Worm (Caenorhabditis elegans) whole organism, L2 larva: ENCODE data around the gene F47D12.3.

Source experiments
- F13H6.1 ChIP-seq: sonication (generic microtip); optimal IDR thresholded peaks from 2 replicates; lab custom pipeline; 2016; ENCODE audit warnings: missing genetic modification characterization, missing compliant biosample characterization
- ZK546.5 ChIP-seq: sonication (generic microtip); optimal IDR thresholded peaks from 2 replicates; lab custom pipeline; 2017; ENCODE audit warnings: missing biosample characterization, missing genetic modification characterization
- ama-1 ChIP-seq: fragments of 150-350 bp; optimal IDR thresholded peaks from 2 replicates; lab custom pipeline; 2018; ENCODE audit warnings: inconsistent platforms
- blmp-1 ChIP-seq: sonication (generic microtip); optimal IDR thresholded peaks from 2 replicates; lab custom pipeline; 2017; ENCODE audit warnings: missing genetic modification characterization, mild to moderate bottlenecking, missing compliant biosample characterization, antibody characterized with exemption, moderate library complexity; ENCODE audit not compliant: insufficient read depth
- ceh-82 ChIP-seq: fragments of 150-350 bp; optimal IDR thresholded peaks from 2 replicates; lab custom pipeline; 2014; ENCODE audit warnings: missing biosample characterization, missing genetic modification characterization
- crh-2 ChIP-seq: sonication (generic microtip); optimal IDR thresholded peaks from 2 replicates; lab custom pipeline; 2017; ENCODE audit warnings: missing biosample characterization, missing genetic modification characterization
- dmd-4 ChIP-seq: sonication (generic microtip); optimal IDR thresholded peaks from 2 replicates; lab custom pipeline; 2017; ENCODE audit warnings: missing biosample characterization, missing genetic modification characterization
- egl-27 ChIP-seq: sonication (generic microtip); optimal IDR thresholded peaks from 3 replicates; lab custom pipeline; 2017; ENCODE audit warnings: missing biosample characterization, missing genetic modification reagents, missing genetic modification characterization
- elt-1 ChIP-seq: fragments of 150-350 bp; optimal IDR thresholded peaks from 2 replicates; lab custom pipeline; 2014; ENCODE audit warnings: missing biosample characterization, missing genetic modification characterization
- elt-3 ChIP-seq: sonication (generic microtip); optimal IDR thresholded peaks from 2 replicates; lab custom pipeline; 2017; ENCODE audit warnings: missing biosample characterization, missing genetic modification characterization
- fos-1 ChIP-seq: fragments of 150-350 bp; optimal IDR thresholded peaks from 2 replicates; lab custom pipeline; 2014; ENCODE audit warnings: missing biosample characterization, missing genetic modification characterization
- gmeb-1 ChIP-seq: fragments of 150-350 bp; optimal IDR thresholded peaks from 2 replicates; lab custom pipeline; 2014; ENCODE audit warnings: missing biosample characterization, missing genetic modification characterization
- lin-11 ChIP-seq: fragments of 150-350 bp; sonication (generic microtip); optimal IDR thresholded peaks from 2 replicates; lab custom pipeline; 2014; ENCODE audit warnings: missing biosample characterization, missing genetic modification characterization, inconsistent platforms, mixed read lengths
- lin-13 ChIP-seq: fragments of 150-350 bp; optimal IDR thresholded peaks from 2 replicates; lab custom pipeline; 2014; ENCODE audit warnings: missing biosample characterization, missing genetic modification reagents, missing genetic modification characterization
- lin-39 ChIP-seq: fragments of 150-350 bp; optimal IDR thresholded peaks from 2 replicates; lab custom pipeline; 2014; ENCODE audit warnings: missing biosample characterization, missing genetic modification reagents, missing genetic modification characterization
- lsy-2 ChIP-seq, 2 experiments: fragments of 150-350 bp in 1 of 2; sonication (generic microtip) in 1 of 2; optimal IDR thresholded peaks; 2 replicates each; lab custom pipeline; 2014 to 2017; ENCODE audit warnings: missing biosample characterization in 2 of 2, missing genetic modification characterization in 2 of 2
- mab-5 ChIP-seq: fragments of 150-350 bp; optimal IDR thresholded peaks from 2 replicates; lab custom pipeline; 2014; ENCODE audit warnings: missing biosample characterization, missing genetic modification characterization
- mdl-1 ChIP-seq, 2 experiments: fragments of 150-350 bp in 1 of 2; sonication (generic microtip) in 1 of 2; optimal IDR thresholded peaks; 2 replicates each; lab custom pipeline; 2017; ENCODE audit warnings: missing biosample characterization in 2 of 2, missing genetic modification characterization in 2 of 2
- nhr-10 ChIP-seq: sonication (generic microtip); optimal IDR thresholded peaks from 2 replicates; lab custom pipeline; 2017; ENCODE audit warnings: missing biosample characterization, missing genetic modification characterization
- nhr-11 ChIP-seq: fragments of 150-350 bp; optimal IDR thresholded peaks from 2 replicates; lab custom pipeline; 2014; ENCODE audit warnings: missing biosample characterization, missing genetic modification characterization
- nhr-12 ChIP-seq: fragments of 150-350 bp; optimal IDR thresholded peaks from 2 replicates; lab custom pipeline; 2014; ENCODE audit warnings: missing biosample characterization, missing genetic modification characterization
- nhr-129 ChIP-seq: fragments of 150-350 bp; optimal IDR thresholded peaks from 2 replicates; lab custom pipeline; 2014; ENCODE audit warnings: missing biosample characterization, missing genetic modification characterization
- nhr-21 ChIP-seq: fragments of 150-350 bp; optimal IDR thresholded peaks from 2 replicates; lab custom pipeline; 2014; ENCODE audit warnings: missing biosample characterization, missing genetic modification characterization
- nhr-23 ChIP-seq: fragments of 150-350 bp; optimal IDR thresholded peaks from 2 replicates; lab custom pipeline; 2014; ENCODE audit warnings: missing biosample characterization, missing genetic modification reagents, missing genetic modification characterization
- nhr-25 ChIP-seq: fragments of 150-350 bp; sonication (generic microtip); optimal IDR thresholded peaks from 3 replicates; lab custom pipeline; 2014; ENCODE audit warnings: missing biosample characterization, missing genetic modification characterization
- nhr-6 ChIP-seq: fragments of 150-350 bp; optimal IDR thresholded peaks from 2 replicates; lab custom pipeline; 2014; ENCODE audit warnings: missing biosample characterization, missing genetic modification characterization
- nhr-77 ChIP-seq: fragments of 150-350 bp; optimal IDR thresholded peaks from 2 replicates; lab custom pipeline; 2014; ENCODE audit warnings: missing biosample characterization, missing genetic modification characterization
- peb-1 ChIP-seq: fragments of 150-350 bp; optimal IDR thresholded peaks from 2 replicates; lab custom pipeline; 2014; ENCODE audit warnings: missing biosample characterization, missing genetic modification characterization
- skn-1 ChIP-seq: sonication (generic microtip); optimal IDR thresholded peaks from 2 replicates; lab custom pipeline; 2017; ENCODE audit warnings: missing biosample characterization, missing genetic modification characterization
- sma-3 ChIP-seq: sonication (generic microtip); optimal IDR thresholded peaks from 2 replicates; lab custom pipeline; 2016; ENCODE audit warnings: missing genetic modification reagents, missing genetic modification characterization, missing compliant biosample characterization
- snpc-4 ChIP-seq: fragments of 150-350 bp; optimal IDR thresholded peaks from 2 replicates; lab custom pipeline; 2014; ENCODE audit warnings: missing biosample characterization, missing genetic modification characterization
- unc-39 ChIP-seq: fragments of 150-350 bp; optimal IDR thresholded peaks from 2 replicates; lab custom pipeline; 2014; ENCODE audit warnings: missing biosample characterization, missing genetic modification characterization
- unc-62 ChIP-seq: fragments of 150-350 bp; optimal IDR thresholded peaks from 2 replicates; lab custom pipeline; 2014; ENCODE audit warnings: missing biosample characterization, missing genetic modification reagents, missing genetic modification characterization
- zag-1 ChIP-seq: fragments of 150-350 bp; optimal IDR thresholded peaks from 2 replicates; lab custom pipeline; 2014; ENCODE audit warnings: missing biosample characterization, missing genetic modification characterization
- ztf-1 ChIP-seq: fragments of 200-800 bp; sonication (Bioruptor generic); conservative IDR thresholded peaks from 2 replicates; pipeline ENCODE4 v1.3.6; 2022; ENCODE audit warnings: missing genetic modification characterization, missing compliant biosample characterization
- ztf-11 ChIP-seq: sonication (generic microtip); optimal IDR thresholded peaks from 2 replicates; lab custom pipeline; 2017; ENCODE audit warnings: missing biosample characterization, missing genetic modification characterization
- ztf-4 ChIP-seq: fragments of 150-350 bp; optimal IDR thresholded peaks from 2 replicates; lab custom pipeline; 2014; ENCODE audit warnings: missing biosample characterization, missing genetic modification characterization

The F47D12.3 gene

ce11 chrIII:6283024-6283423 lies 15.2 kb upstream of the F47D12.3 start:
- TF ChIP-seq mab-5 (tag; lab: Kevin White, UChicago), result no peak
- no peak for TF ChIP-seq unc-39 (tag; lab: Kevin White, UChicago)
- no peak for TF ChIP-seq ztf-1 (GFP tag; lab: Robert Waterston, UW)
- TF ChIP-seq egl-27 (tag; lab: Kevin White, UChicago), result no peak
- TF ChIP-seq nhr-10 (tag; lab: Kevin White, UChicago), result no peak
- no peak for TF ChIP-seq nhr-23 (tag; lab: Kevin White, UChicago)
- TF ChIP-seq peb-1 (tag; lab: Kevin White, UChicago), result no peak
- TF ChIP-seq ceh-82 (tag; lab: Kevin White, UChicago), result no peak
- no peak for TF ChIP-seq nhr-21 (tag; lab: Kevin White, UChicago)
- no peak for TF ChIP-seq ztf-11 (tag; lab: Kevin White, UChicago)
- no peak for TF ChIP-seq unc-62
- no peak for TF ChIP-seq lin-39 (tag; lab: Kevin White, UChicago)
- TF ChIP-seq F13H6.1, result no peak
- TF ChIP-seq crh-2, result no peak
- TF ChIP-seq skn-1, result no peak
- TF ChIP-seq nhr-11 (tag; lab: Kevin White, UChicago), result no peak
- no peak for TF ChIP-seq ama-1 (lab: Kevin White, UChicago)
- no peak for TF ChIP-seq blmp-1 (tag; lab: Kevin White, UChicago)

- no peak for TF ChIP-seq ceh-82 (tag; lab: Kevin White, UChicago)
- no peak for TF ChIP-seq dmd-4 (tag; lab: Kevin White, UChicago)
- TF ChIP-seq ama-1 (lab: Kevin White, UChicago), result no peak
- TF ChIP-seq egl-27 (tag; lab: Kevin White, UChicago), result no peak
- no peak for TF ChIP-seq lin-39 (tag; lab: Kevin White, UChicago)
- no peak for TF ChIP-seq lin-13 (GFP tag; lab: Kevin White, UChicago)
- TF ChIP-seq ztf-11 (tag; lab: Kevin White, UChicago), result no peak
- no peak for TF ChIP-seq nhr-10 (tag; lab: Kevin White, UChicago)
- TF ChIP-seq ztf-4 (tag; lab: Kevin White, UChicago), result no peak
- no peak for TF ChIP-seq crh-2
- no peak for TF ChIP-seq peb-1 (tag; lab: Kevin White, UChicago)
- TF ChIP-seq unc-39 (tag; lab: Kevin White, UChicago), result no peak
- TF ChIP-seq nhr-12, result no peak
- TF ChIP-seq skn-1, result no peak
- TF ChIP-seq sma-3 (GFP tag; lab: Kevin White, UChicago), result no peak
- TF ChIP-seq F13H6.1, result no peak
- no peak for TF ChIP-seq zag-1 (tag; lab: Kevin White, UChicago)
- TF ChIP-seq nhr-11 (tag; lab: Kevin White, UChicago), result no peak
- no peak for TF ChIP-seq mdl-1 (tag; optimal IDR thresholded peaks at IDR 0.05; lab: Kevin White, UChicago)
These were observed 12.4 kb upstream of the F47D12.3 start, which contains the start of gene gadr-3 for ce11 chrIII:6285890-6286289. TSS of gene gadr-3 (minus strand) at chrIII:6285990.

- TF ChIP-seq fos-1 (tag; lab: Kevin White, UChicago), result peak; percentile 41
- TF ChIP-seq gmeb-1 (tag; lab: Kevin White, UChicago), result no peak
These were observed 11.1 kb upstream of the F47D12.3 start, which contains the start of gene F47D12.6 for ce11 chrIII:6287195-6287594. TSS of gene F47D12.6 (minus strand) at chrIII:6287295.

ce11 chrIII:6289366-6289765 lies 8.9 kb upstream of the F47D12.3 start:
- TF ChIP-seq ama-1 (lab: Kevin White, UChicago) (no peak), nhr-129 (tag; lab: Kevin White, UChicago) (peak; percentile 2)

- no peak for TF ChIP-seq elt-3 (tag; lab: Kevin White, UChicago)
- TF ChIP-seq fos-1 (tag; lab: Kevin White, UChicago), result peak; percentile 95
- TF ChIP-seq F13H6.1, result no peak
These were observed 7.6 kb upstream of the F47D12.3 start for ce11 chrIII:6290469-6291182.

ce11 chrIII:6295972-6296700 lies 2.1 kb upstream of the F47D12.3 start, which contains the start of gene F47D12.7:
TSS of gene F47D12.7 (minus strand) at chrIII:6296022.
- TF ChIP-seq ztf-11 (tag; lab: Kevin White, UChicago) (no peak), ZK546.5 (no peak), nhr-6 (tag; lab: Kevin White, UChicago) (no peak), lin-11 (no peak), skn-1 (no peak), nhr-77 (tag; lab: Kevin White, UChicago) (no peak), dmd-4 (tag; lab: Kevin White, UChicago) (no peak), elt-1 (tag; lab: Kevin White, UChicago) (no peak), egl-27 (tag; lab: Kevin White, UChicago) (no peak), nhr-21 (tag; lab: Kevin White, UChicago) (no peak), zag-1 (tag; lab: Kevin White, UChicago) (no peak), nhr-10 (tag; lab: Kevin White, UChicago) (no peak), lsy-2 (tag; optimal IDR thresholded peaks at IDR 0.05; lab: Kevin White, UChicago) (no peak), nhr-25 (tag; lab: Kevin White, UChicago) (no peak), snpc-4 (tag; lab: Kevin White, UChicago) (no peak)
